Fruit fly (Drosophila melanogaster) whole organism, wandering third instar larva: ENCODE data around the gene CG31729.

Experiments
- Abd-B ChIP-seq: fragments of >200 bp; optimal IDR thresholded peaks from 2 replicates; lab custom pipeline; 2017; ENCODE audit warnings: missing biosample characterization, missing genetic modification characterization
- CG32264 ChIP-seq: fragments of 200-800 bp; sonication (Bioruptor generic); optimal IDR thresholded peaks from 2 replicates; lab custom pipeline; 2016; ENCODE audit warnings: missing biosample characterization, missing genetic modification characterization
- CG9705 ChIP-seq: fragments of 200-800 bp; sonication (Bioruptor generic); optimal IDR thresholded peaks from 2 replicates; lab custom pipeline; 2018; ENCODE audit warnings: missing biosample characterization, mild to moderate bottlenecking, missing genetic modification characterization
- CrebA ChIP-seq: fragments of 200-800 bp; sonication (Bioruptor generic); optimal IDR thresholded peaks from 2 replicates; lab custom pipeline; 2016; ENCODE audit warnings: missing biosample characterization, mild to moderate bottlenecking, missing genetic modification characterization, borderline replicate concordance
- Dfd ChIP-seq: fragments of >200 bp; optimal IDR thresholded peaks from 2 replicates; lab custom pipeline; 2017; ENCODE audit warnings: missing biosample characterization, missing genetic modification characterization
- Dif ChIP-seq: fragments of 200-275, 200-300 bp; sonication (Bioruptor generic); optimal IDR thresholded peaks from 2 replicates; lab custom pipeline; 2018; ENCODE audit warnings: missing biosample characterization, missing genetic modification characterization; ENCODE audit not compliant: partially characterized antibody
- HLH106 ChIP-seq: fragments of 200-800 bp; optimal IDR thresholded peaks from 3 replicates; lab custom pipeline; 2019; ENCODE audit warnings: missing biosample characterization, mild to moderate bottlenecking, missing genetic modification characterization, moderate library complexity
- Hnf4 ChIP-seq: fragments of 200-800 bp; sonication (Bioruptor generic); optimal IDR thresholded peaks from 2 replicates; lab custom pipeline; 2016; ENCODE audit warnings: missing biosample characterization, mild to moderate bottlenecking, missing genetic modification characterization
- Hr78 ChIP-seq: fragments of >200 bp; optimal IDR thresholded peaks from 2 replicates; lab custom pipeline; 2017; ENCODE audit warnings: missing biosample characterization, missing genetic modification characterization
- Hr83 ChIP-seq: fragments of 200-300 bp; sonication (Bioruptor generic); optimal IDR thresholded peaks from 2 replicates; lab custom pipeline; 2016; ENCODE audit warnings: missing biosample characterization, mild to moderate bottlenecking, missing genetic modification characterization, moderate library complexity; ENCODE audit not compliant: poor library complexity, severe bottlenecking
- Jra ChIP-seq: sonication (Bioruptor generic); optimal IDR thresholded peaks from 2 replicates; lab custom pipeline; 2016; ENCODE audit warnings: missing biosample characterization, missing genetic modification characterization
- Mio ChIP-seq: sonication (Bioruptor generic); optimal IDR thresholded peaks from 2 replicates; lab custom pipeline; 2016; ENCODE audit warnings: missing biosample characterization, missing genetic modification characterization
- Myc ChIP-seq: fragments of >200 bp; optimal IDR thresholded peaks from 2 replicates; lab custom pipeline; 2017
- N ChIP-seq: fragments of >200 bp; optimal IDR thresholded peaks from 2 replicates; lab custom pipeline; 2018; ENCODE audit warnings: missing biosample characterization, missing external identifiers, missing genetic modification characterization
- OdsH ChIP-seq: fragments of 200-800 bp; sonication (Bioruptor generic); optimal IDR thresholded peaks from 2 replicates; lab custom pipeline; 2016; ENCODE audit warnings: missing biosample characterization, mild to moderate bottlenecking, missing genetic modification characterization
- Rel ChIP-seq, 2 experiments: fragments of 200-800 bp; sonication (Bioruptor generic) in 1 of 2; optimal IDR thresholded peaks; 2 replicates in 1 of 2; 3 replicates in 1 of 2; lab custom pipeline; 2016 to 2019; ENCODE audit warnings: mild to moderate bottlenecking in 2 of 2, missing biosample characterization in 2 of 2, missing genetic modification characterization in 2 of 2, moderate library complexity in 1 of 2
- Sp1 ChIP-seq: fragments of 200-800 bp; sonication (Bioruptor generic); optimal IDR thresholded peaks from 3 replicates; lab custom pipeline; 2019; ENCODE audit warnings: missing biosample characterization, mild to moderate bottlenecking, missing genetic modification characterization, moderate library complexity
- Vsx2 ChIP-seq: fragments of 200-300, 225-300 bp; sonication (Bioruptor generic); optimal IDR thresholded peaks from 2 replicates; lab custom pipeline; 2018; ENCODE audit warnings: missing biosample characterization, missing genetic modification characterization; ENCODE audit not compliant: partially characterized antibody
- br ChIP-seq: fragments of 200-800 bp; sonication (Bioruptor generic); optimal IDR thresholded peaks from 2 replicates; lab custom pipeline; 2016; ENCODE audit warnings: missing biosample characterization, missing genetic modification characterization
- brk ChIP-seq: fragments of 200-800 bp; sonication (Bioruptor generic); optimal IDR thresholded peaks from 2 replicates; lab custom pipeline; 2016; ENCODE audit warnings: missing biosample characterization, mild to moderate bottlenecking, missing genetic modification characterization
- dl ChIP-seq, 2 experiments: fragments of 175-275, 200-275 bp in 1 of 2; fragments of 200-275 bp in 1 of 2; sonication (Bioruptor generic); optimal IDR thresholded peaks; lab custom pipeline; 2018; ENCODE audit warnings: mild to moderate bottlenecking in 2 of 2, missing biosample characterization in 2 of 2, missing genetic modification characterization in 2 of 2, moderate library complexity in 2 of 2; ENCODE audit not compliant: partially characterized antibody in 2 of 2, insufficient read depth in 1 of 2
- dmrt93B ChIP-seq: fragments of 200-800 bp; sonication (Bioruptor generic); optimal IDR thresholded peaks from 2 replicates; lab custom pipeline; 2018; ENCODE audit warnings: missing biosample characterization, mild to moderate bottlenecking, missing genetic modification characterization
- ey ChIP-seq: fragments of 200-800 bp; sonication (Bioruptor generic); optimal IDR thresholded peaks from 2 replicates; lab custom pipeline; 2016; ENCODE audit warnings: missing biosample characterization, missing genetic modification characterization
- foxo ChIP-seq, 2 experiments: fragments of 200-800 bp; sonication (Bioruptor generic); optimal IDR thresholded peaks; 2 replicates in 1 of 2; 3 replicates in 1 of 2; lab custom pipeline; 2016 to 2017; ENCODE audit warnings: missing biosample characterization in 2 of 2, missing genetic modification characterization in 2 of 2
- fru ChIP-seq: fragments of 200-800 bp; sonication (Bioruptor generic); optimal IDR thresholded peaks from 3 replicates; lab custom pipeline; 2016; ENCODE audit warnings: missing biosample characterization, mild to moderate bottlenecking, missing genetic modification characterization
- h ChIP-seq: fragments of 200-800 bp; sonication (Bioruptor generic); optimal IDR thresholded peaks from 3 replicates; lab custom pipeline; 2016; ENCODE audit warnings: missing biosample characterization, mild to moderate bottlenecking, missing genetic modification characterization
- jim ChIP-seq: fragments of 175-275, 200-325 bp; sonication (Bioruptor generic); optimal IDR thresholded peaks from 2 replicates; lab custom pipeline; 2016; ENCODE audit warnings: missing biosample characterization, mild to moderate bottlenecking, missing genetic modification characterization
- lola ChIP-seq: fragments of >200 bp; optimal IDR thresholded peaks from 2 replicates; lab custom pipeline; 2017; ENCODE audit warnings: missing biosample characterization, missing genetic modification characterization
- pan ChIP-seq: fragments of >200 bp; optimal IDR thresholded peaks from 2 replicates; lab custom pipeline; 2017
- psq ChIP-seq: fragments of 200-800 bp; sonication (Bioruptor generic); optimal IDR thresholded peaks from 3 replicates; lab custom pipeline; 2017; ENCODE audit warnings: missing biosample characterization, mild to moderate bottlenecking, missing genetic modification characterization, moderate library complexity
- rgr ChIP-seq: fragments of 200-800 bp; sonication (Bioruptor generic); optimal IDR thresholded peaks from 3 replicates; lab custom pipeline; 2016; ENCODE audit warnings: missing biosample characterization, mild to moderate bottlenecking, missing genetic modification characterization
- sage ChIP-seq: fragments of 200-800 bp; sonication (Bioruptor generic); optimal IDR thresholded peaks from 2 replicates; lab custom pipeline; 2016; ENCODE audit warnings: missing biosample characterization, mild to moderate bottlenecking, missing genetic modification characterization
- sv ChIP-seq: fragments of 200-800 bp; sonication (Bioruptor generic); optimal IDR thresholded peaks from 3 replicates; lab custom pipeline; 2016; ENCODE audit warnings: missing biosample characterization, missing genetic modification characterization
- tai ChIP-seq: sonication (Bioruptor generic); optimal IDR thresholded peaks from 2 replicates; lab custom pipeline; 2016; ENCODE audit warnings: missing biosample characterization, missing genetic modification characterization
- usp ChIP-seq: fragments of >200 bp; optimal IDR thresholded peaks from 2 replicates; lab custom pipeline; 2017; ENCODE audit warnings: missing biosample characterization, missing genetic modification characterization
- woc ChIP-seq: sonication (Bioruptor generic); optimal IDR thresholded peaks from 2 replicates; lab custom pipeline; 2016; ENCODE audit warnings: missing biosample characterization, mild to moderate bottlenecking, missing genetic modification characterization

The CG31729 gene

dm6 chr2L:13272541-13272940, 17.3 kb upstream of the CG31729 start:
- TF ChIP-seq Dfd (GFP tag; lab: Kevin White, UChicago) = peak; percentile 85
- TF ChIP-seq tai = no peak
- no peak for TF ChIP-seq OdsH

dm6 chr2L:13285791-13286190, 4.0 kb upstream of the CG31729 start:
- TF ChIP-seq CrebA (GFP tag; lab: Kevin White, UChicago) (no peak), sv (GFP tag; lab: Kevin White, UChicago) (no peak), Dfd (GFP tag; lab: Kevin White, UChicago) (no peak), dl (GFP tag; optimal IDR thresholded peaks at IDR 0.05; lab: Kevin White, UChicago; ENCODE audit: insufficient read depth in 1 of 2, partially characterized antibody in 2 of 2) (no peak), psq (GFP tag; lab: Kevin White, UChicago) (no peak), tai (no peak)

- TF ChIP-seq sv (GFP tag; lab: Kevin White, UChicago) = peak; percentile 16
- no peak for TF ChIP-seq Sp1 (GFP tag; lab: Kevin White, UChicago)
- peak; percentile 72 for TF ChIP-seq tai
- peak; percentile 29 for TF ChIP-seq dmrt93B
- no peak for TF ChIP-seq jim (GFP tag; lab: Kevin White, UChicago)
- TF ChIP-seq Dif (GFP tag; lab: Kevin White, UChicago) = no peak
- no peak for TF ChIP-seq Hr78 (GFP tag; lab: Kevin White, UChicago)
- TF ChIP-seq rgr (GFP tag; lab: Kevin White, UChicago) = peak; percentile 73
- TF ChIP-seq sage (GFP tag; lab: Kevin White, UChicago) = peak; percentile 53
- no peak for TF ChIP-seq usp (GFP tag; lab: Kevin White, UChicago)
- TF ChIP-seq CG9705 (GFP tag; lab: Kevin White, UChicago) = peak; percentile 47
- TF ChIP-seq fru = peak; percentile 45
- TF ChIP-seq Jra (GFP tag; lab: Kevin White, UChicago) = peak; percentile 51
- peak; percentile 89 for TF ChIP-seq Myc (lab: Kevin White, UChicago)
- TF ChIP-seq psq (GFP tag; lab: Kevin White, UChicago) = peak; percentile 61
- peak; percentile 58 for TF ChIP-seq woc (GFP tag; lab: Kevin White, UChicago)
- TF ChIP-seq CG32264 = no peak
- peak in 1 of 2 experiments; percentile 72 for TF ChIP-seq foxo (GFP tag; optimal IDR thresholded peaks at IDR 0.05; lab: Kevin White, UChicago)
- no peak for TF ChIP-seq Mio (GFP tag; lab: Kevin White, UChicago)
- TF ChIP-seq brk (GFP tag; lab: Kevin White, UChicago) = peak; percentile 67
- peak; percentile 62 for TF ChIP-seq Hnf4 (GFP tag; lab: Kevin White, UChicago)
- peak; percentile 66 for TF ChIP-seq OdsH
- peak; percentile 82 for TF ChIP-seq HLH106
These were observed 3.3 kb upstream of the CG31729 start, which contains the start of the genes Drep4 and Uvrag for dm6 chr2L:13286456-13286855. Drep4 (minus strand) TSS chr2L:13286462. Uvrag (plus strand) TSS chr2L:13286777.

dm6 chr2L:13290276-13291065, 674 bp downstream of the CG31729 start:
- TF ChIP-seq CG9705 (GFP tag; lab: Kevin White, UChicago) (no peak), Rel (GFP tag; optimal IDR thresholded peaks at IDR 0.05; lab: Kevin White, UChicago) (no peak), Rel (tag; optimal IDR thresholded peaks at IDR 0.05; lab: Kevin White, UChicago) (peak; percentile 96), jim (GFP tag; lab: Kevin White, UChicago) (peak; percentile 30), CrebA (GFP tag; lab: Kevin White, UChicago) (peak; percentile 46), dl (GFP tag; optimal IDR thresholded peaks at IDR 0.05; lab: Kevin White, UChicago; ENCODE audit: insufficient read depth in 1 of 2, partially characterized antibody in 2 of 2) (peak in 1 of 2 experiments; percentile 6), Mio (GFP tag; lab: Kevin White, UChicago) (no peak), Hnf4 (GFP tag; lab: Kevin White, UChicago) (peak; percentile 38), lola (GFP tag; lab: Kevin White, UChicago) (no peak), Dif (GFP tag; lab: Kevin White, UChicago) (peak; percentile 18), h (peak; percentile 39), Hr83 (GFP tag; lab: Kevin White, UChicago) (peak; percentile 92), dmrt93B (no peak), rgr (GFP tag; lab: Kevin White, UChicago) (peak; percentile 73), Vsx2 (GFP tag; lab: Kevin White, UChicago) (peak; percentile 57), tai (no peak), Dfd (GFP tag; lab: Kevin White, UChicago) (no peak), OdsH (peak; percentile 61), Sp1 (GFP tag; lab: Kevin White, UChicago) (peak; percentile 63), HLH106 (peak; percentile 26), Hr78 (GFP tag; lab: Kevin White, UChicago) (no peak), N (GFP tag; lab: Kevin White, UChicago) (no peak), br (peak; percentile 34), usp (GFP tag; lab: Kevin White, UChicago) (no peak), ey (peak; percentile 20), Abd-B (no peak), foxo (GFP tag; optimal IDR thresholded peaks at IDR 0.05; lab: Kevin White, UChicago) (peak; percentile 7 to 30), pan (no peak), psq (GFP tag; lab: Kevin White, UChicago) (peak; percentile 22), fru (peak; percentile 18), CG32264 (peak; percentile 2)
